Fruit fly (Drosophila melanogaster): ENCODE data around the gene CG6409.

DNA sequence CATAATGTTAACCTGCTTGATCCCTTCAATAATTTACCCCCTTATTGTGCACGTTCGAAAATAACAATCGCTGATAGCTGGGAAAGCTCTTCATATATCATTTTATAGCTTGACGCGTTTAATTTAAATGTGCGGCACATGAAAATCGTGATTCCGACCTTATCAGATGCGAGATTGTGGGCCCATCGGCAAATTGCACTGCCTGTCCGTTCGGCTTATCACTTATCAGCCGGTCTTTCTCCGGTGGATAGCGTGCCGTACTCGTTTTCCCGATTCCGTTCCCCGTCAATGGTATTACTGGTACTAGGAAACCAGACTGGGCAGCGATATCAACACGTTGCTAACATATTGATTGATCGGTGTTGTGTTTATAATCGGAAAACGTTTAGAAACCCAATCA lies 14.7 kb upstream of the CG6409 start:
- TF ChIP-seq Myc (optimal IDR thresholded peaks at IDR 0.05) (no peak), psq (optimal IDR thresholded peaks at IDR 0.05) (no peak), h (optimal IDR thresholded peaks at IDR 0.05) (no peak), insv (optimal IDR thresholded peaks at IDR 0.05) (no peak), Sin3A (optimal IDR thresholded peaks at IDR 0.05) (no peak)

All from Kc167 (cell line).